Worm (Caenorhabditis elegans): ENCODE data around the gene spl-2.

spl-2 gene

DNA sequence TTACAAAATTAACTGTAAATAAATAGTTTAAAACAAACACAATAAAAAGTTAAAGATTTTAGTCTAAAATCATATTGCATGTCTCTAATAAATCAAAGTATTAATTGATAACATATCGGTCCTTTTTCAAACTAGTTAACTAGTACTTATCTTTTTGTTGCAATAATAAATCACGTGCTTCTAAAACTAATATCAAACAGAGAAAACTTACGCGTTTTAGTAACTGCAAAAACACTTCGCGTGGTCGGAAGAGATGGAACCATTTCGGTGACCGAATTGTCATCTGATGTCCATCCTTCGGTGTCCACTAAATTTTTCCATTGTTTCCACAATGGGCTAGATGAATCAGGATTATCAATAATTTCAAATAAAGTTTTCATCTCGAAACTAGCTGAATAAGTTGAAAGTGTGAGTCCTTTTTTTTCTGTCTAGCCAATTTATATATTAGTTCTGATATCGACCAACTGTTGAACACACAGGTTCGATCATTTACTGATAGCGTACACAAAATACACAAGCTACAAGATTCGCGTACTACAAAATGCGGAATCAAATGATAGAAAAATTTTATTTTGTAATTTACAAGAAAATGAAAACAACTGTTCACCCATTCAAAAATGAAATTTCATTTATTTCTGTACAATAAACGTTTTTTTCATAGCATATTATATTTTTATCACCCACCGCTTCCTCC lies 48.3 kb downstream of the spl-2 start, which contains the start of gene F21C10.9:
F21C10.9 (minus strand) TSS at position 417 of the 694 bp plus-strand sequence.
- TF ChIP-seq hlh-1 (tag; optimal IDR thresholded peaks at IDR 0.05), result no peak
- TF ChIP-seq M03D4.4 (tag; optimal IDR thresholded peaks at IDR 0.05), result no peak
- no peak for TF ChIP-seq nhr-2 (tag; optimal IDR thresholded peaks at IDR 0.05)
- TF ChIP-seq elt-1 (tag; optimal IDR thresholded peaks at IDR 0.05; ENCODE audit: borderline replicate concordance, insufficient read depth), result no peak
- TF ChIP-seq sem-2 (GFP tag; optimal IDR thresholded peaks at IDR 0.05), result no peak

DNA sequence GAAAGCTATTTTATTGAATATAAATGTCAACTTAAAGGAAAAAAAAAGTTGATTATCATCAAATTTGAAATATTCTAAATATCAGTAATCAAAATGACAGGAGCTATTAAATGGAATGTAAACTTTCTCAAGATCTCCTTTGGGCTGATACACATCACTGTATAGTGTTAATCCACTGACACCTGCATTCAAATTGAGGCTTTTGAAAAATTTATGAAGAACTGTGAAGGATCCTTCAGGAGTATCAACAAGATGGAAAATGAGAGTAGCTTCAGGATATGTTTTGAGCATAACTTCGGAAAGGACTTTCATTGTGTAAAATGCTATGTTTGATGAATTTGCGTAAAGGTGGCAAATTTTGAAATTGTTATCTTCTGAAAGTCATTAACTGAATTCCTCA lies 49.5 kb downstream of the spl-2 start:
- TF ChIP-seq nhr-237 (tag; optimal IDR thresholded peaks at IDR 0.05) (no peak), hlh-1 (tag; optimal IDR thresholded peaks at IDR 0.05) (no peak), nhr-76 (tag; optimal IDR thresholded peaks at IDR 0.05) (no peak), elt-1 (tag; optimal IDR thresholded peaks at IDR 0.05; ENCODE audit: borderline replicate concordance, insufficient read depth) (no peak), lin-13 (tag; optimal IDR thresholded peaks at IDR 0.05) (no peak), ceh-83 (GFP tag; optimal IDR thresholded peaks at IDR 0.05) (no peak), ces-1 (GFP tag; optimal IDR thresholded peaks at IDR 0.05) (no peak), nhr-12 (tag; optimal IDR thresholded peaks at IDR 0.05) (no peak), ham-2 (GFP tag; optimal IDR thresholded peaks at IDR 0.05) (no peak), flh-1 (GFP tag; optimal IDR thresholded peaks at IDR 0.05) (no peak), cnd-1 (tag; optimal IDR thresholded peaks at IDR 0.05) (no peak)

- TF ChIP-seq nhr-76 (tag; optimal IDR thresholded peaks at IDR 0.05) (no peak), lin-13 (tag; optimal IDR thresholded peaks at IDR 0.05) (no peak), M03D4.4 (tag; optimal IDR thresholded peaks at IDR 0.05) (no peak), ztf-11 (tag; optimal IDR thresholded peaks at IDR 0.05) (no peak), unc-39 (tag; optimal IDR thresholded peaks at IDR 0.05) (no peak), snpc-4 (tag; optimal IDR thresholded peaks at IDR 0.05) (no peak), nhr-2 (tag; optimal IDR thresholded peaks at IDR 0.05) (no peak), cnd-1 (tag; optimal IDR thresholded peaks at IDR 0.05) (no peak), tbx-8 (GFP tag; optimal IDR thresholded peaks at IDR 0.05) (no peak), mep-1 (tag; optimal IDR thresholded peaks at IDR 0.05) (no peak), nhr-12 (tag; optimal IDR thresholded peaks at IDR 0.05) (no peak), ceh-43 (GFP tag; optimal IDR thresholded peaks at IDR 0.05) (no peak), flh-1 (GFP tag; optimal IDR thresholded peaks at IDR 0.05) (no peak), unc-62 (GFP tag; optimal IDR thresholded peaks at IDR 0.05) (no peak), lsy-2 (tag; optimal IDR thresholded peaks at IDR 0.05) (no peak), hlh-1 (tag; optimal IDR thresholded peaks at IDR 0.05) (no peak)
Measured at ce11 chrV:9096674-9097073, 50.0 kb downstream of the spl-2 start.

DNA sequence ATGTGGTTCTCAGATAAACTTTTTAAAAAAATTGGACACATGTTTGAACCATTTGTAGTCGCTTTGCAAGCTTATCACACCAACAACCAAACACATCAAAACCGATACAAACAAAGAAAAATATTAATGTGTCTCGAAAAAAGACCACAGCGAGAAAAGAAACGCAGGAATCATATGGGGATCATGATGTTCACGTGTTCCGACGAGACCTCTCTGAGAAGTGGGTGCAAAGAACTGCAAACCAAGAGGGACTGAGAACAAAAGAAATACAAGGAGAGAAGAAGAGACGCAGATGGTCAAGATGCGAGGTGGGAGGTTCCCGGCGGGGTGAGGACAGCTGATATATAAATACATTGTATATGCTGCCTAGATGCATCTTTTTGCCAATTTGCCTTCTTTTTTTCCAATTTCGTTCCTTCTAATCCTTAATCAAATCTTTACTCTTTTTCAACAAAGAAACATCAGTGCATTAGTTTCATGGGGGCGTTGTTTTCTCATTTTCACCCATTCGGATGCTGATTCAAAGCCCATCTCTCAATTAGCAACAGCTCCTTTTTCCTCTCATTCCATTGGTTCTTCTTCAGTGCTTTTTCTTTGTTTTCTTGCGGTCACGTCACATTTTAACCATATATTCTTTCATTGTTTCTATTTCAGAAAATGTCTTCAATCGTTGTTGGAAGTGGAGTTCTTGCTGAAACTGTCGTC lies 50.9 kb downstream of the spl-2 start, which contains the start of gene F21C10.10:
F21C10.10 (plus strand) TSS at position 655 of the 705 bp plus-strand sequence.
- TF ChIP-seq sptf-1 (tag; optimal IDR thresholded peaks at IDR 0.05), result no peak
- TF ChIP-seq lin-32 (GFP tag; optimal IDR thresholded peaks at IDR 0.05), result no peak
- peak; percentile 72 for TF ChIP-seq nhr-2 (tag; optimal IDR thresholded peaks at IDR 0.05)
- peak; percentile 6 for TF ChIP-seq nhr-237 (tag; optimal IDR thresholded peaks at IDR 0.05)
- no peak for TF ChIP-seq zip-8 (tag; optimal IDR thresholded peaks at IDR 0.05)
- peak; percentile 49 for TF ChIP-seq elt-1 (tag; optimal IDR thresholded peaks at IDR 0.05; ENCODE audit: borderline replicate concordance, insufficient read depth)
- TF ChIP-seq unc-120 (tag; optimal IDR thresholded peaks at IDR 0.05; ENCODE audit: poor library complexity, severe bottlenecking), result peak; percentile 74
- no peak for TF ChIP-seq nhr-12 (tag; optimal IDR thresholded peaks at IDR 0.05)
- TF ChIP-seq blmp-1 (tag; optimal IDR thresholded peaks at IDR 0.05), result no peak
- no peak for TF ChIP-seq flh-1 (GFP tag; optimal IDR thresholded peaks at IDR 0.05)
- no peak for TF ChIP-seq nhr-76 (tag; optimal IDR thresholded peaks at IDR 0.05)
- peak; percentile 28 for TF ChIP-seq lsy-2 (tag; optimal IDR thresholded peaks at IDR 0.05)
- TF ChIP-seq drap-1 (GFP tag; optimal IDR thresholded peaks at IDR 0.05), result peak; percentile 29
- TF ChIP-seq cnd-1 (tag; optimal IDR thresholded peaks at IDR 0.05), result peak; percentile 6
- TF ChIP-seq ces-1 (GFP tag; optimal IDR thresholded peaks at IDR 0.05), result peak; percentile 64
- no peak for TF ChIP-seq nhr-28 (tag; optimal IDR thresholded peaks at IDR 0.05)
- TF ChIP-seq tbx-8 (GFP tag; optimal IDR thresholded peaks at IDR 0.05), result no peak
- peak; percentile 88 for TF ChIP-seq hlh-1 (tag; optimal IDR thresholded peaks at IDR 0.05)
- no peak for TF ChIP-seq mls-2 (tag; optimal IDR thresholded peaks at IDR 0.05)
- TF ChIP-seq sem-2 (GFP tag; optimal IDR thresholded peaks at IDR 0.05), result no peak
- peak; percentile 61 for TF ChIP-seq pha-4 (tag; optimal IDR thresholded peaks at IDR 0.05)
- peak; percentile 59 for TF ChIP-seq ceh-39 (tag; optimal IDR thresholded peaks at IDR 0.05)
- no peak for TF ChIP-seq snpc-4 (tag; optimal IDR thresholded peaks at IDR 0.05)
- TF ChIP-seq unc-62 (GFP tag; optimal IDR thresholded peaks at IDR 0.05), result peak; percentile 87
- TF ChIP-seq mep-1 (tag; optimal IDR thresholded peaks at IDR 0.05), result peak; percentile 62
- no peak for TF ChIP-seq lin-13 (tag; optimal IDR thresholded peaks at IDR 0.05)
